Fruit fly (Drosophila melanogaster) Kc167 (cell line): ENCODE results near the gene Pk34A.

Experiments
- Myc ChIP-seq: fragments of >200 bp; optimal IDR thresholded peaks from 2 replicates; lab custom pipeline; 2017; ENCODE audit warnings: missing external identifiers
- Sin3A ChIP-seq: fragments of >200 bp; optimal IDR thresholded peaks from 2 replicates; lab custom pipeline; 2018; ENCODE audit warnings: missing external identifiers
- h ChIP-seq: fragments of >200 bp; optimal IDR thresholded peaks from 3 replicates; lab custom pipeline; 2018; ENCODE audit warnings: missing external identifiers
- insv ChIP-seq: fragments of >200 bp; optimal IDR thresholded peaks from 3 replicates; lab custom pipeline; 2018; ENCODE audit warnings: missing external identifiers
- psq ChIP-seq: fragments of >200 bp; optimal IDR thresholded peaks from 2 replicates; lab custom pipeline; 2017; ENCODE audit warnings: missing external identifiers
- ttk ChIP-seq: sonication (Bioruptor generic); optimal IDR thresholded peaks from 2 replicates; lab custom pipeline; 2017; ENCODE audit warnings: missing external identifiers

The Pk34A gene

dm6 chr2L:13191894-13192293, 33.3 kb downstream of the Pk34A start, which contains the start of the genes CG16974 and Edem2:
Gene CG16974, minus strand, starts transcription at chr2L:13191979.
Gene Edem2, plus strand, starts transcription at chr2L:13192201.
- no peak for TF ChIP-seq insv (lab: Kevin White, UChicago)
- TF ChIP-seq h (lab: Kevin White, UChicago) = no peak
- no peak for TF ChIP-seq Sin3A
- TF ChIP-seq Myc (lab: Kevin White, UChicago) = no peak
- no peak for TF ChIP-seq psq (lab: Kevin White, UChicago)
- no peak for TF ChIP-seq ttk (lab: Kevin White, UChicago)

- TF ChIP-seq Myc (lab: Kevin White, UChicago) = no peak
- TF ChIP-seq ttk (lab: Kevin White, UChicago) = no peak
- TF ChIP-seq insv (lab: Kevin White, UChicago) = no peak
- TF ChIP-seq h (lab: Kevin White, UChicago) = no peak
- TF ChIP-seq Sin3A = no peak
- no peak for TF ChIP-seq psq (lab: Kevin White, UChicago)
These were observed 37.2 kb downstream of the Pk34A start for dm6 chr2L:13195822-13196221.

dm6 chr2L:13202960-13203436, 44.4 kb downstream of the Pk34A start, which contains the start of gene CG16972:
Gene CG16972, minus strand, starts transcription at chr2L:13203295.
- TF ChIP-seq insv (lab: Kevin White, UChicago) = no peak
- TF ChIP-seq psq (lab: Kevin White, UChicago) = no peak
- no peak for TF ChIP-seq Sin3A
- TF ChIP-seq ttk (lab: Kevin White, UChicago) = no peak
- TF ChIP-seq Myc (lab: Kevin White, UChicago) = no peak

- no peak for TF ChIP-seq Myc (lab: Kevin White, UChicago)
- no peak for TF ChIP-seq psq (lab: Kevin White, UChicago)
- TF ChIP-seq h (lab: Kevin White, UChicago) = no peak
- no peak for TF ChIP-seq ttk (lab: Kevin White, UChicago)
- TF ChIP-seq Sin3A = no peak
These were observed 45.0 kb downstream of the Pk34A start, which contains the start of gene Pect for dm6 chr2L:13203437-13204137. Gene Pect, plus strand, starts transcription at chr2L:13203762.

dm6 chr2L:13204151-13204550, 45.5 kb downstream of the Pk34A start:
- TF ChIP-seq Sin3A (no peak), h (lab: Kevin White, UChicago) (no peak), psq (lab: Kevin White, UChicago) (no peak), ttk (lab: Kevin White, UChicago) (no peak), insv (lab: Kevin White, UChicago) (no peak), Myc (lab: Kevin White, UChicago) (no peak)

- no peak for TF ChIP-seq ttk (lab: Kevin White, UChicago)
- TF ChIP-seq psq (lab: Kevin White, UChicago) = no peak
- no peak for TF ChIP-seq insv (lab: Kevin White, UChicago)
- no peak for TF ChIP-seq Sin3A
These were observed 46.6 kb downstream of the Pk34A start for dm6 chr2L:13205256-13205655.

- TF ChIP-seq Sin3A (no peak), h (lab: Kevin White, UChicago) (no peak), insv (lab: Kevin White, UChicago) (no peak), psq (lab: Kevin White, UChicago) (no peak), ttk (lab: Kevin White, UChicago) (no peak)
These were observed 47.6 kb downstream of the Pk34A start for dm6 chr2L:13206077-13206668.

dm6 chr2L:13206857-13207463, 48.4 kb downstream of the Pk34A start:
- TF ChIP-seq h (lab: Kevin White, UChicago) = no peak
- TF ChIP-seq ttk (lab: Kevin White, UChicago) = no peak
- TF ChIP-seq psq (lab: Kevin White, UChicago) = no peak
- no peak for TF ChIP-seq insv (lab: Kevin White, UChicago)
- TF ChIP-seq Sin3A = no peak
- TF ChIP-seq Myc (lab: Kevin White, UChicago) = no peak
